Worm (Caenorhabditis elegans) whole organism, young adult: ENCODE results near the gene sul-1.

ENCODE experiments used
- B0261.1 ChIP-seq: sonication (generic microtip); optimal IDR thresholded peaks from 2 replicates; lab custom pipeline; 2016; ENCODE audit warnings: mild to moderate bottlenecking, missing genetic modification characterization, moderate library complexity, missing compliant biosample characterization
- B0336.3 ChIP-seq: fragments of 200-800 bp; sonication (Bioruptor generic); IDR thresholded peaks from 2 replicates; pipeline ENCODE4 v1.3.6; 2022; ENCODE audit warnings: missing genetic modification characterization, missing compliant biosample characterization
- C17E4.6 ChIP-seq: fragments of 200-800 bp; sonication (Bioruptor generic); IDR thresholded peaks from 2 replicates; pipeline ENCODE4 v1.3.6; 2022; ENCODE audit warnings: missing genetic modification reagents, missing genetic modification characterization, missing compliant biosample characterization
- F55B11.4 ChIP-seq: sonication (generic microtip); optimal IDR thresholded peaks from 2 replicates; lab custom pipeline; 2016; ENCODE audit warnings: missing compliant biosample characterization, missing genetic modification characterization, borderline replicate concordance; ENCODE audit not compliant: insufficient read depth
- F57A8.1 ChIP-seq: fragments of 200-800 bp; sonication (Bioruptor generic); optimal IDR thresholded peaks from 2 replicates; lab custom pipeline; 2018; ENCODE audit warnings: mild to moderate bottlenecking, missing genetic modification characterization, moderate library complexity, missing compliant biosample characterization
- ZK185.1 ChIP-seq: sonication (generic microtip); optimal IDR thresholded peaks from 2 replicates; lab custom pipeline; 2016; ENCODE audit warnings: mild to moderate bottlenecking, missing genetic modification characterization, missing compliant biosample characterization; ENCODE audit not compliant: poor library complexity, severe bottlenecking
- akir-1 ChIP-seq: fragments of 200-800 bp; sonication (Bioruptor generic); optimal IDR thresholded peaks from 2 replicates; lab custom pipeline; 2018; ENCODE audit warnings: mild to moderate bottlenecking, missing genetic modification characterization, moderate library complexity, missing compliant biosample characterization
- aptf-2 ChIP-seq: fragments of 200-800 bp; sonication (Bioruptor generic); conservative IDR thresholded peaks from 2 replicates; pipeline ENCODE4 v1.3.6; 2022; ENCODE audit warnings: missing genetic modification reagents, missing genetic modification characterization, missing compliant biosample characterization
- attf-6 ChIP-seq: fragments of 200-800 bp; sonication (Bioruptor generic); IDR thresholded peaks from 2 replicates; pipeline ENCODE4 v1.3.6; 2022; ENCODE audit warnings: missing genetic modification reagents, missing genetic modification characterization, missing compliant biosample characterization
- bed-2 ChIP-seq: fragments of 200-800 bp; sonication (Bioruptor generic); IDR thresholded peaks from 2 replicates; pipeline ENCODE4 v1.3.6; 2022; ENCODE audit warnings: missing genetic modification reagents, missing genetic modification characterization, missing compliant biosample characterization
- cebp-1 ChIP-seq, 2 experiments: fragments of 200-800 bp in 1 of 2; sonication (Bioruptor generic) in 1 of 2; sonication (generic microtip) in 1 of 2; IDR thresholded peaks in 1 of 2; optimal IDR thresholded peaks in 1 of 2; 2 replicates each; pipeline versions ENCODE4 v1.3.6 to Lab custom; 2017 to 2022; ENCODE audit warnings: missing compliant biosample characterization in 2 of 2, missing genetic modification characterization in 2 of 2, mild to moderate bottlenecking in 1 of 2, missing genetic modification reagents in 1 of 2, moderate library complexity in 1 of 2
- ceh-58 ChIP-seq: fragments of 200-800 bp; sonication (Bioruptor generic); IDR thresholded peaks from 2 replicates; pipeline ENCODE4 v1.3.6; 2022; ENCODE audit warnings: missing genetic modification characterization, missing compliant biosample characterization
- dpff-1 ChIP-seq: sonication (generic microtip); optimal IDR thresholded peaks from 2 replicates; lab custom pipeline; 2017; ENCODE audit warnings: mild to moderate bottlenecking, missing genetic modification characterization, missing compliant biosample characterization
- egl-18 ChIP-seq: fragments of 200-800 bp; sonication (Bioruptor generic); IDR thresholded peaks from 2 replicates; pipeline ENCODE4 v1.3.6; 2022; ENCODE audit warnings: missing genetic modification reagents, missing genetic modification characterization, missing compliant biosample characterization
- egl-44 ChIP-seq: fragments of 200-800 bp; sonication (Bioruptor generic); IDR thresholded peaks from 2 replicates; pipeline ENCODE4 v1.3.6; 2022; ENCODE audit warnings: missing genetic modification reagents, missing genetic modification characterization, missing compliant biosample characterization
- egrh-3 ChIP-seq: fragments of 200-800 bp; sonication (Bioruptor generic); IDR thresholded peaks from 2 replicates; pipeline ENCODE4 v1.3.6; 2022; ENCODE audit warnings: missing genetic modification reagents, missing genetic modification characterization, missing compliant biosample characterization
- ets-4 ChIP-seq: fragments of 200-800 bp; sonication (Bioruptor generic); optimal IDR thresholded peaks from 2 replicates; lab custom pipeline; 2018; ENCODE audit warnings: mild to moderate bottlenecking, missing genetic modification characterization, missing compliant biosample characterization
- hrde-1 ChIP-seq: sonication (generic microtip); optimal IDR thresholded peaks from 2 replicates; lab custom pipeline; 2016; ENCODE audit warnings: missing genetic modification characterization, mild to moderate bottlenecking, missing compliant biosample characterization, moderate library complexity, missing genotype, missing genetic modification reagents, borderline replicate concordance
- lag-1 ChIP-seq: fragments of 200-800 bp; sonication (Bioruptor generic); IDR thresholded peaks from 2 replicates; pipeline ENCODE4 v1.3.6; 2022; ENCODE audit warnings: missing genetic modification reagents, missing genetic modification characterization, missing compliant biosample characterization
- let-607 ChIP-seq, 2 experiments: fragments of 200-800 bp in 1 of 2; sonication (Bioruptor generic) in 1 of 2; sonication (generic microtip) in 1 of 2; optimal IDR thresholded peaks; 2 replicates each; lab custom pipeline; 2016 to 2018; ENCODE audit warnings: mild to moderate bottlenecking in 2 of 2, missing compliant biosample characterization in 2 of 2, missing genetic modification characterization in 2 of 2, moderate library complexity in 2 of 2, missing genotype in 1 of 2
- nhr-120 ChIP-seq: fragments of 200-800 bp; sonication (Bioruptor generic); IDR thresholded peaks from 2 replicates; pipeline ENCODE4 v1.3.6; 2022; ENCODE audit warnings: missing genetic modification characterization, missing compliant biosample characterization
- nhr-27 ChIP-seq: fragments of 200-800 bp; sonication (Bioruptor generic); optimal IDR thresholded peaks from 2 replicates; lab custom pipeline; 2018; ENCODE audit warnings: mild to moderate bottlenecking, missing genetic modification characterization, moderate library complexity, missing compliant biosample characterization
- nhr-80 ChIP-seq: sonication (generic microtip); optimal IDR thresholded peaks from 2 replicates; lab custom pipeline; 2016; ENCODE audit warnings: missing genetic modification characterization, missing compliant biosample characterization
- pbrm-1 ChIP-seq: fragments of 200-800 bp; sonication (Bioruptor generic); IDR thresholded peaks from 2 replicates; pipeline ENCODE4 v1.3.6; 2022; ENCODE audit warnings: missing genetic modification reagents, missing genetic modification characterization, missing compliant biosample characterization
- pha-4 ChIP-seq: fragments of 150-350 bp; sonication (generic microtip); optimal IDR thresholded peaks from 2 replicates; lab custom pipeline; 2014; ENCODE audit warnings: missing biosample characterization, missing genetic modification reagents, missing genetic modification characterization
- rcor-1 ChIP-seq: fragments of 200-800 bp; sonication (Bioruptor generic); IDR thresholded peaks from 2 replicates; pipeline ENCODE4 v1.3.6; 2022; ENCODE audit warnings: missing genetic modification reagents, missing genetic modification characterization, missing compliant biosample characterization
- rpc-1 ChIP-seq, 2 experiments: fragments of 150-350 bp in 1 of 2; sonication (generic microtip) in 1 of 2; optimal IDR thresholded peaks; 2 replicates each; lab custom pipeline; 2014 to 2018; ENCODE audit warnings: missing biosample characterization in 1 of 2, missing genetic modification characterization in 1 of 2, missing genetic modification reagents in 1 of 2, missing genotype in 1 of 2
- unc-62 ChIP-seq: fragments of 150-350 bp; optimal IDR thresholded peaks from 2 replicates; lab custom pipeline; 2014; ENCODE audit warnings: missing biosample characterization, missing genetic modification reagents, missing genetic modification characterization
- xnd-1 ChIP-seq: sonication (generic microtip); optimal IDR thresholded peaks from 2 replicates; lab custom pipeline; 2016; ENCODE audit warnings: missing genotype, missing genetic modification reagents, missing genetic modification characterization, missing compliant biosample characterization
- zim-3 ChIP-seq: sonication (generic microtip); optimal IDR thresholded peaks from 2 replicates; lab custom pipeline; 2017; ENCODE audit warnings: mild to moderate bottlenecking, missing genetic modification characterization, moderate library complexity, missing compliant biosample characterization
- ztf-18 ChIP-seq: sonication (generic microtip); optimal IDR thresholded peaks from 2 replicates; lab custom pipeline; 2016; ENCODE audit warnings: missing genotype, mild to moderate bottlenecking, missing genetic modification characterization, missing compliant biosample characterization

sul-1 gene

DNA sequence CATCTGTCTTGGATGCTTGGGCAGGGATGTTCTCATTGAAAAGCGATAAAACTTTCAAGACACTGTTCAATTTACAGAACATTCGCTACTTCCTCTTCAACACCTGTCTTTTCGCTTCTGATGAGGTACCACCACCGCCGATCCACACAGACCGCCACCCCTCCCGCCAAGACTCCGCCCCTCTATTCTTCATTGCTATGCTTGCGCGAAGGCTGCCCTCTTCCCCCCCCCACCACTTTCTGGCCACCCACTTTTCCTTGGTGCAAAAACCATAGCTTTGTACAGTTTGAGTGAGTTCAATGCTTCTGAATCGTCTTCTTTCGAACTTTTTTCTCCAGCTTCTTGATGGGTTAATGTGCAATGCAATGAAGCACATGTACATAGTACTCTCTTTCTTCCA, 43.2 kb upstream of the sul-1 start:
- TF ChIP-seq B0336.3 (no peak), pha-4 (no peak), egrh-3 (GFP tag; lab: Robert Waterston, UW) (no peak), pbrm-1 (GFP tag; lab: Robert Waterston, UW) (0 out of 2 replicates have a peak, but pooled peaks have one; percentile 7)

DNA sequence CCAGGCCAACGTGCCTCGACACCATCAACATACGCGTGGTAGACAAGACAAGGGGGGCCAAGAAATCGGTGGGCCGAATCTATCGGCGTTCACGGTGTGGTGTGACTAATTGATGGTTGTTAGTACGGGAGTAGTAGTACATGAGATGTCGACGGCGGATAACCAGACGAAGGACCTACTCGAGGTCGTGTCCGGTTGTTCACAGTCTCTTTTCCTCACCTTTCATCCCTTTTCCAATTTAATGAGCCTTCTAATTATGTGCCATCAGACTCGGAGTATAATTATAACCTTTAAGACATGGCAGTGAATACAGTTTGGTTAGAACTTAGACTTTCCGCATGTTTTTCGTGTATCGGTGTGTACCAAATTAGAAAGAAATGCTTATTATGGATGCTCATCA, 40.0 kb upstream of the sul-1 start:
- no peak for TF ChIP-seq nhr-80
- no peak for TF ChIP-seq cebp-1 (GFP tag; IDR thresholded peaks at IDR 0.05; lab: Robert Waterston, UW)
- TF ChIP-seq cebp-1 (tag; optimal IDR thresholded peaks at IDR 0.05; lab: Kevin White, UChicago), result no peak
- no peak for TF ChIP-seq nhr-120
- no peak for TF ChIP-seq dpff-1
- no peak for TF ChIP-seq rcor-1 (GFP tag; lab: Robert Waterston, UW)
- TF ChIP-seq ztf-18 (tag; lab: Kevin White, UChicago), result no peak
- no peak for TF ChIP-seq lag-1 (GFP tag; lab: Robert Waterston, UW)
- no peak for TF ChIP-seq nhr-27
- TF ChIP-seq zim-3 (tag; lab: Kevin White, UChicago), result no peak
- no peak for TF ChIP-seq rpc-1 (optimal IDR thresholded peaks at IDR 0.05; lab: Kevin White, UChicago)
- TF ChIP-seq rpc-1 (tag; optimal IDR thresholded peaks at IDR 0.05; lab: Kevin White, UChicago), result no peak

DNA sequence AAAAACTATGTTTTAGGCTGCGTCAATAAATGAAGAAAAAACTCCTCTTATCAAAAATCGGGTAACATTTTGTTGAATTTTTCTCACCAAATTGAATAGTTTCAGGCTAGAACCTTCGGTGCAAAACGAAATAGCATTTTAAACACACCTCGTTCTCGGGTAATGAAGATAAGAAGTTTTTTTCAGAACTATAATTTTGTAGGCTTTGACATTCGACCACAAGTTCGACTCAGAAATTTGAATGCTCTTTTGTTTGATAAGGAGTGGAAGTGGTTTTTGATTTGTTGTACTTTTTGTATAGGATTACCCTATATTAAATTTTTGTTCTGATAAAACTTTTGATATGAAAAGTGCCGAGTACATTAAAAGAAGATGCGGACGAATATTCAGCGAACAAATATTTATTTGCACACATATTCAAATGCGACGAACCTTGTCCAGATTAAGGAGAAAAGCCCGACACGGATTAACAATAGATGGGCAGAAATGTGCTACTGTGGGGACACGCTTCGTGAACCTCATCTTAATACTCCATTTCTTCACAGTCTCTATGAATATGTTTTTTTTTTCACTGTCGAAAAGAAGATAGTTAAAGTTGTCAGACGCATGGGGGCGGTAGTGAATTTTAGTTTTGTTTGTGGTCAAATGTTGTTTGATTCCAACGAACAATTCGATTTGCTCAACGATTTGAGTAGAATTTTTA, 36.0 kb upstream of the sul-1 start:
- TF ChIP-seq nhr-80, result peak; percentile 93
- TF ChIP-seq unc-62, result no peak
- TF ChIP-seq, all 124 proteins: peak for 1

DNA sequence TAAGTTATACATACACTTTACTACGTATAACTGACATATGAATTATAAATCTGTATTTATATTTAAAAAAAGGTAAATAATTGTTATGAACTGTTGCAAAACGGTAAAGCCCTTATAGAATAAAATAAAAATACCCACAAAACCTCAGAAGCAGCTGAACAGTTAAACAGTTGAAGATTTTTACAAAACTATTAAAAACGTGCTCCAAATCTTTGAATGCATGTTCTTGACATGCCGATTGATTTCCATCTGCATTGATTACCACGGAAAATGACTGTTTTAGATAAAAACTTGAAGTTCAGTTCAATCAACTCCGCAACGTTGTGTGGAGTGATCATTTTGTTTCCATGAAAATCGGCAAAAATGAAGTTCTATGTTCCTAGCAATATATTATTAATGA, 33.4 kb upstream of the sul-1 start, which contains the start of gene F11D5.7:
Gene F11D5.7, plus strand, starts transcription at position 301 of the 400 bp plus-strand sequence.
- no peak for TF ChIP-seq ceh-58 (GFP tag; lab: Robert Waterston, UW)
- TF ChIP-seq B0261.1 (tag; lab: Kevin White, UChicago), result no peak

- TF ChIP-seq xnd-1 (tag; lab: Kevin White, UChicago), result no peak
- no peak for TF ChIP-seq ZK185.1 (tag; lab: Kevin White, UChicago)
- no peak for TF ChIP-seq F55B11.4 (tag; lab: Kevin White, UChicago)
- TF ChIP-seq bed-2 (GFP tag; lab: Robert Waterston, UW), result no peak
- TF ChIP-seq hrde-1, result no peak
- no peak for TF ChIP-seq egl-44 (GFP tag; lab: Robert Waterston, UW)
- TF ChIP-seq C17E4.6, result no peak
- TF ChIP-seq B0261.1 (tag; lab: Kevin White, UChicago), result no peak
- TF ChIP-seq attf-6 (GFP tag; lab: Robert Waterston, UW), result no peak
- no peak for TF ChIP-seq akir-1 (GFP tag; lab: Kevin White, UChicago)
- no peak for TF ChIP-seq ets-4 (GFP tag; lab: Kevin White, UChicago)
- TF ChIP-seq F57A8.1 (GFP tag; lab: Kevin White, UChicago), result no peak
- TF ChIP-seq, all 124 proteins: peak for 0
Observed at ce11 chrX:3301770-3302169, 31.1 kb upstream of the sul-1 start, which contains the start of gene F11D5.5. Gene F11D5.5 (plus strand): TSS chrX:3302070.

DNA sequence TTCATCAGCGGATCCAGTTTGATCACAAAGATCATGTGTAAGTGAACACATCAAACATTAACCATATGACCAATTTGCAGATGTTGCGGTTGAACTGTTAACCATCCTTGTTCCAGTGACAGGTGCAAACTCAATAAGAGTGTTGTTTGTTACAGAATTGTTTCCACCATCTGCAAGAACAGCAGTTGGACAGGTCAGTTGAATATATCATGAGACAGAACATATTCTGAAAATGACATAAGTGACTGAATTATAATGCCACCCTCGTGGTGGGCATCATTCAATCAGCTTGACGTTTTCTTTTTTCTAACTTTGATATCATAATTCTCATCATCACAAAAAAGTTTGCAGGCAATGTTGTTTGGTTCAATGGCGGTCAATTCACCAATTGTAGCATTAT, 29.9 kb upstream of the sul-1 start:
- TF ChIP-seq egl-18 (GFP tag; lab: Robert Waterston, UW) (no peak), unc-62 (peak; percentile 72), let-607 (tag; optimal IDR thresholded peaks at IDR 0.05; lab: Kevin White, UChicago) (no peak), aptf-2 (GFP tag; lab: Robert Waterston, UW) (no peak), nhr-80 (peak; percentile 64)
